Worm (Caenorhabditis elegans): ENCODE measurements around the gene C47A4.3.

C47A4.3 gene

DNA sequence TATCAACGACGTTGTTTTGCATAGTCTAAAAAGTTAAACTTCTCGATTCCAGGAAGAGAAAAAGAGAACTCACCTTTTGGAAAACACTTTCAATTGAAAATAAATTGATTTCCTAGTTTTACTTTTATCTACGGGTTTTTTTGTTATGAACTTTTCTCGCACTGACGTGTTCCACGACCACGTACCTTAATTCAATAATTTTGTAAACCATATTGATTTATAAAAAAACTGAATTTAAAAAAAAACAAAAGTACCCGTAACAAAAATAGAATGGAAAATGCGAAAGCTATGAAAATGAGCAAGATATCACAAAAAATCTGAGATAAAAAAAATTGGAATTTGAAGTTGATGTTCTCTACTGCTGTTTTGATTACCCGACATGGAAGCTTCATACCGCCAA lies at the start of gene C47A4.3:
TSS of gene C47A4.3 (minus strand) at position 101 of the 400 bp plus-strand sequence.
- no peak for TF ChIP-seq ama-1 (optimal IDR thresholded peaks at IDR 0.05)
- no peak for TF ChIP-seq ets-7 (tag; optimal IDR thresholded peaks at IDR 0.05)
- no peak for TF ChIP-seq ceh-36 (tag; optimal IDR thresholded peaks at IDR 0.05)
- TF ChIP-seq aly-1 (tag; optimal IDR thresholded peaks at IDR 0.05), result no peak
- no peak for TF ChIP-seq hmg-4 (GFP tag; optimal IDR thresholded peaks at IDR 0.05)
- no peak for TF ChIP-seq ceh-13 (GFP tag; optimal IDR thresholded peaks at IDR 0.05)
- TF ChIP-seq flt-1 (GFP tag; IDR thresholded peaks at IDR 0.05), result no peak
- TF ChIP-seq hnd-1 (tag; optimal IDR thresholded peaks at IDR 0.05), result no peak
- TF ChIP-seq F13C5.2 (tag; optimal IDR thresholded peaks at IDR 0.05), result no peak
- TF ChIP-seq tra-4 (tag; optimal IDR thresholded peaks at IDR 0.05), result no peak
- no peak for TF ChIP-seq scrt-1 (GFP tag; IDR thresholded peaks at IDR 0.05)
- TF ChIP-seq B0310.2 (tag; optimal IDR thresholded peaks at IDR 0.05), result no peak
- TF ChIP-seq sea-1 (GFP tag; conservative IDR thresholded peaks at IDR 0.05), result no peak
- no peak for TF ChIP-seq pes-1 (GFP tag; IDR thresholded peaks at IDR 0.05)
- TF ChIP-seq tbx-11 (GFP tag; IDR thresholded peaks at IDR 0.05), result no peak

DNA sequence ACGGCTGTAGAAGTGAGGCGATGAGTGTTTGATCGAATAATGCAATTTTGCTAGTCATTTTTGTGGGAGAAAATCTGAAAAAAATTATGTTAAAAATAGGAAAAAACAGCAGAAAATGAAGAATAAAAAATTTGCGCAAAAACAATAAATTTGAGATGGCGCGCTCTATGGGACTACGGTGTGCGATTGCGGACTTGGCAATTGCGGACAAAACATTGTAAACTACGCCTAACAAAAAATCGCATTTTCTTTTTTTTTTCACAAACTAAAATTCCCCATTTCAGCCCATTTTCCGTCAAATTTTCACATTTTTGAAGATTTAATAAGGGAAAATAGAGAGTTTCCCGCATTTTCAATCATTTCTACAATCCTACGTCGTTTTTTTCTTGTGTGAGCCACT lies 46.5 kb upstream of the C47A4.3 start, which contains the start of the genes sas-6 and Y45F10D.7:
TSS of gene sas-6 (minus strand) at position 80 of the 400 bp plus-strand sequence.
TSS of gene Y45F10D.7 (plus strand) at position 256 of the 400 bp plus-strand sequence.
- TF ChIP-seq F13C5.2 (tag; optimal IDR thresholded peaks at IDR 0.05) (peak; percentile 84), flt-1 (GFP tag; IDR thresholded peaks at IDR 0.05) (0 out of 2 replicates have a peak, but pooled peaks have one; percentile 22), pes-1 (GFP tag; IDR thresholded peaks at IDR 0.05) (0 out of 2 replicates have a peak, but pooled peaks have one; percentile 47), tbx-11 (GFP tag; IDR thresholded peaks at IDR 0.05) (0 out of 2 replicates have a peak, but pooled peaks have one; percentile 40), hmg-4 (GFP tag; optimal IDR thresholded peaks at IDR 0.05) (no peak)

DNA sequence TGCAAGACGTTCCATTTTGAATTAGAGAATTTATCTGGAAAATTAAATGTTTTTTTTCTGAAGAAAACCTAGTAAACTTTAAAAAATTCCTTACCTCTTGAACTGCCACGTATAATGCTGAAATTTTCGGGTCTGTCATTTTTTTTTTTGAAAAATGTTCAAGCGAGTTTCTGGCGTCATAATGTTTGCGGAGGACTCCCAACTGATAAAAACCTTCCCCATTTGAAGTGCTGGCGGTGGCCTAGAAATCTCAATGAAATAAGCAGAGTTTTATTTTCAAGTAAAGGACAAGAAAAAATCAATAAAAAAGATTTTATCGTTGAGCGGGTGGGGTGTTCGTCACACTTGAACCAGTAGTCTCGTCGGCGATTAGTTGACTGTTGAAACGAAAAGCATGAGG lies 44.5 kb upstream of the C47A4.3 start, which contains the start of gene icap-1:
TSS of gene icap-1 (minus strand) at position 272 of the 400 bp plus-strand sequence.
- TF ChIP-seq ets-7 (tag; optimal IDR thresholded peaks at IDR 0.05) (no peak), hnd-1 (tag; optimal IDR thresholded peaks at IDR 0.05) (no peak), B0310.2 (tag; optimal IDR thresholded peaks at IDR 0.05) (no peak), sea-1 (GFP tag; conservative IDR thresholded peaks at IDR 0.05) (no peak), tra-4 (tag; optimal IDR thresholded peaks at IDR 0.05) (no peak), hmg-4 (GFP tag; optimal IDR thresholded peaks at IDR 0.05) (no peak), hmbx-1 (tag; optimal IDR thresholded peaks at IDR 0.05) (no peak), ceh-13 (GFP tag; optimal IDR thresholded peaks at IDR 0.05) (no peak), tbx-37 (GFP tag; conservative IDR thresholded peaks at IDR 0.05) (no peak), ceh-36 (tag; optimal IDR thresholded peaks at IDR 0.05) (no peak), F13C5.2 (tag; optimal IDR thresholded peaks at IDR 0.05) (no peak), pes-1 (GFP tag; IDR thresholded peaks at IDR 0.05) (no peak), aly-1 (tag; optimal IDR thresholded peaks at IDR 0.05) (no peak), tbx-11 (GFP tag; IDR thresholded peaks at IDR 0.05) (no peak), flt-1 (GFP tag; IDR thresholded peaks at IDR 0.05) (no peak)

DNA sequence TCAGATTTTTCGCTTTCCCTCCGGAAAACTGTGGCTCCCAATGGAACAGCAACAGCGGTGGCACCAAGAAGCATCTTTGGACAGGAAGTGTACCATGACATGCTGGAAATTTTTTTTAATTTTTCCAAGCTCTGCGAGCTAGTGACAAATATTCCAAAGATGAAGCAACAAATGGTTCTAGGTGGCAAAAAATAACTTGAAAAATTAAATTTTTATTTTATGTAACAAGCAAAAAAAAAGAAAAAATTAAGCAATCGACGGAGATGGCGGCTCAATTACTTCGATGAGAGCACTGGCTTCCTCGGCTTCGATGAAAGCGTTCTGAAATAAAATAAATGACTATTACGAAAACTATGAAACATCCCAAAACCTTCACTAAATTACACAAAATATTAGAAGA lies 43.4 kb upstream of the C47A4.3 start, which contains the start of gene lact-9:
TSS of gene lact-9 (minus strand) at position 101 of the 400 bp plus-strand sequence.
- TF ChIP-seq ets-7 (tag; optimal IDR thresholded peaks at IDR 0.05), result no peak

ce11 chrIV:13784774-13785173 lies 42.6 kb upstream of the C47A4.3 start:
- no peak for TF ChIP-seq tbx-11 (GFP tag; IDR thresholded peaks at IDR 0.05)
- no peak for TF ChIP-seq pes-1 (GFP tag; IDR thresholded peaks at IDR 0.05)
- TF ChIP-seq F13C5.2 (tag; optimal IDR thresholded peaks at IDR 0.05), result no peak
- no peak for TF ChIP-seq scrt-1 (GFP tag; IDR thresholded peaks at IDR 0.05)
- no peak for TF ChIP-seq B0310.2 (tag; optimal IDR thresholded peaks at IDR 0.05)
- TF ChIP-seq tra-4 (tag; optimal IDR thresholded peaks at IDR 0.05), result no peak
- no peak for TF ChIP-seq ama-1 (optimal IDR thresholded peaks at IDR 0.05)
- TF ChIP-seq hmg-4 (GFP tag; optimal IDR thresholded peaks at IDR 0.05), result no peak
- TF ChIP-seq sea-1 (GFP tag; conservative IDR thresholded peaks at IDR 0.05), result no peak
- TF ChIP-seq aly-1 (tag; optimal IDR thresholded peaks at IDR 0.05), result no peak
- no peak for TF ChIP-seq ceh-13 (GFP tag; optimal IDR thresholded peaks at IDR 0.05)
- TF ChIP-seq ets-7 (tag; optimal IDR thresholded peaks at IDR 0.05), result no peak
- TF ChIP-seq ceh-36 (tag; optimal IDR thresholded peaks at IDR 0.05), result no peak
- TF ChIP-seq hnd-1 (tag; optimal IDR thresholded peaks at IDR 0.05), result no peak
- TF ChIP-seq hmbx-1 (tag; optimal IDR thresholded peaks at IDR 0.05), result no peak
- no peak for TF ChIP-seq tbx-37 (GFP tag; conservative IDR thresholded peaks at IDR 0.05)
- TF ChIP-seq flt-1 (GFP tag; IDR thresholded peaks at IDR 0.05), result no peak

DNA sequence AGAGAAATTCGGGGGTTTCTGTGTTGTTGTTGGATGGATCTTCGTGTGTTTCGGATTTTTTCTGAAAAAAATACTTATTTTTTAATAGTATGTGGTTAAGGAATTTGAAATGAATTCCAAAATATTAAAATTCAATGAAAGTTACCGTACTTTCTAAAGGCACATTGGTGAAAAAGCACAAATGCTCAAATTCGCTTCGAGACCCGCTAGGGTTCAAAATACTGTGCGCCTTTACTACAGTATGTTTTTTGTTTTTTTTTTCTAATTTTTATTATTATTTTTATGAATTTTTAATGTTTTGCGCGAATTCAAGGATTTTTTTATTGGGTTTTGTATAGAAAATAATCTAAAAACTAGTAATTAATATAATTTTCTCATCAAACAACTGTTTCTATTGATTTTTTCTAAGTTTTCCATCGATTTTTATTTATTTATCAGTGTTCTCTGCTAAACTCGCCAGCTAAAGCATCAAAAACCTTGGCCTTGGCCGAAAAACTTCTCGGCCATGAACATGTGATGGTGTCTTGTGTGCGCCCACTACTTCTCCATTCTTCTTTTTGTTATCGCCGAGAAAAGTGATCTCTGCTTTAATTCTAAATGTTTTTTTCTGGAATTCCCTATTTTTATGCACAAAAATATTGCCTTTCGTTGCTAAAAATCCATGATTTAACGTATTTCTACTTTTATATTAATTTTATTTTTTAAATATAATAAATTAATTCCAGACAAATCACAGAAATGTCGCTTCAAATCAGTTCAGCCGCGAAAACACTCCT lies 41.3 kb upstream of the C47A4.3 start, which contains the start of gene iscu-1:
TSS of gene iscu-1 (plus strand) at position 726 of the 776 bp plus-strand sequence.
- TF ChIP-seq ama-1 (optimal IDR thresholded peaks at IDR 0.05), result no peak
- TF ChIP-seq ceh-13 (GFP tag; optimal IDR thresholded peaks at IDR 0.05), result no peak
- TF ChIP-seq pes-1 (GFP tag; IDR thresholded peaks at IDR 0.05), result no peak
- TF ChIP-seq aly-1 (tag; optimal IDR thresholded peaks at IDR 0.05), result no peak
- TF ChIP-seq F13C5.2 (tag; optimal IDR thresholded peaks at IDR 0.05), result no peak
- no peak for TF ChIP-seq B0310.2 (tag; optimal IDR thresholded peaks at IDR 0.05)
- TF ChIP-seq tbx-37 (GFP tag; conservative IDR thresholded peaks at IDR 0.05), result no peak; the same call in 1 of the 2 replicates
- TF ChIP-seq scrt-1 (GFP tag; IDR thresholded peaks at IDR 0.05), result no peak

ce11 chrIV:13782319-13782718 lies 40.2 kb upstream of the C47A4.3 start:
- no peak for TF ChIP-seq aly-1 (tag; optimal IDR thresholded peaks at IDR 0.05)
- no peak for TF ChIP-seq B0310.2 (tag; optimal IDR thresholded peaks at IDR 0.05)
- no peak for TF ChIP-seq ama-1 (optimal IDR thresholded peaks at IDR 0.05)
- no peak for TF ChIP-seq hnd-1 (tag; optimal IDR thresholded peaks at IDR 0.05)
- TF ChIP-seq scrt-1 (GFP tag; IDR thresholded peaks at IDR 0.05), result no peak
